Worm (Caenorhabditis elegans) whole organism, early embryonic: ENCODE results near the gene ash-2.

Experiments
- B0310.2 ChIP-seq: sonication (generic microtip); optimal IDR thresholded peaks from 2 replicates; lab custom pipeline; 2016; ENCODE audit warnings: mild to moderate bottlenecking, missing genetic modification characterization, missing compliant biosample characterization
- F13C5.2 ChIP-seq: sonication (generic microtip); optimal IDR thresholded peaks from 2 replicates; lab custom pipeline; 2017; ENCODE audit warnings: mild to moderate bottlenecking, missing genetic modification characterization, inconsistent platforms, missing compliant biosample characterization
- aly-1 ChIP-seq: sonication (generic microtip); optimal IDR thresholded peaks from 2 replicates; lab custom pipeline; 2016; ENCODE audit warnings: missing genetic modification characterization, missing compliant biosample characterization
- ama-1 ChIP-seq: fragments of 150-350 bp; optimal IDR thresholded peaks from 2 replicates; lab custom pipeline; 2014
- ceh-13 ChIP-seq: fragments of 200-800 bp; sonication (Bioruptor generic); optimal IDR thresholded peaks from 2 replicates; lab custom pipeline; 2018; ENCODE audit warnings: mild to moderate bottlenecking, missing genetic modification characterization, missing compliant biosample characterization
- ceh-36 ChIP-seq: sonication (generic microtip); optimal IDR thresholded peaks from 2 replicates; lab custom pipeline; 2016; ENCODE audit warnings: missing genetic modification characterization, inconsistent platforms, missing compliant biosample characterization
- ets-7 ChIP-seq: sonication (generic microtip); optimal IDR thresholded peaks from 2 replicates; lab custom pipeline; 2016; ENCODE audit warnings: missing genotype, missing genetic modification characterization, missing compliant biosample characterization
- hmbx-1 ChIP-seq: sonication (generic microtip); optimal IDR thresholded peaks from 2 replicates; lab custom pipeline; 2016; ENCODE audit warnings: mild to moderate bottlenecking, missing genetic modification characterization, missing compliant biosample characterization
- hmg-4 ChIP-seq: fragments of 200-800 bp; sonication (Bioruptor generic); optimal IDR thresholded peaks from 2 replicates; lab custom pipeline; 2018; ENCODE audit warnings: mild to moderate bottlenecking, missing genetic modification characterization, missing compliant biosample characterization
- hnd-1 ChIP-seq: sonication (generic microtip); optimal IDR thresholded peaks from 2 replicates; lab custom pipeline; 2016; ENCODE audit warnings: missing genetic modification characterization, missing compliant biosample characterization
- pes-1 ChIP-seq: fragments of 200-800 bp; sonication (Bioruptor generic); IDR thresholded peaks from 2 replicates; pipeline ENCODE4 v1.3.6; 2022; ENCODE audit warnings: missing genetic modification reagents, missing genetic modification characterization, missing compliant biosample characterization
- scrt-1 ChIP-seq: fragments of 200-800 bp; sonication (Bioruptor generic); IDR thresholded peaks from 2 replicates; pipeline ENCODE4 v1.3.6; 2022; ENCODE audit warnings: missing genetic modification characterization, missing compliant biosample characterization
- sea-1 ChIP-seq: fragments of 200-800 bp; sonication (Bioruptor generic); conservative IDR thresholded peaks from 2 replicates; pipeline ENCODE4 v1.3.6; 2022; ENCODE audit warnings: missing genetic modification characterization, missing compliant biosample characterization
- tbx-11 ChIP-seq: fragments of 200-800 bp; sonication (Bioruptor generic); IDR thresholded peaks from 2 replicates; pipeline ENCODE4 v1.3.6; 2022; ENCODE audit warnings: missing genetic modification characterization, missing compliant biosample characterization
- tbx-37 ChIP-seq: fragments of 200-800 bp; sonication (Bioruptor generic); conservative IDR thresholded peaks from 2 replicates; pipeline ENCODE4 v1.3.6; 2022; ENCODE audit warnings: missing genetic modification reagents, missing genetic modification characterization, missing compliant biosample characterization
- tra-4 ChIP-seq: sonication (generic microtip); optimal IDR thresholded peaks from 2 replicates; lab custom pipeline; 2017; ENCODE audit warnings: missing genetic modification characterization, missing compliant biosample characterization

ash-2 gene

ce11 chrII:12036075-12036474 lies 56.4 kb downstream of the ash-2 start:
- TF ChIP-seq hmbx-1 (tag; lab: Kevin White, UChicago) = no peak
- TF ChIP-seq B0310.2 (tag; lab: Kevin White, UChicago) = no peak
- no peak for TF ChIP-seq tbx-37 (GFP tag; lab: Robert Waterston, UW)
- TF ChIP-seq tra-4 (tag; lab: Kevin White, UChicago) = no peak
- TF ChIP-seq ceh-13 (GFP tag; lab: Kevin White, UChicago) = no peak
- TF ChIP-seq ceh-36 (tag; lab: Kevin White, UChicago) = no peak
- TF ChIP-seq hnd-1 = no peak

- TF ChIP-seq ceh-13 (GFP tag; lab: Kevin White, UChicago) = no peak
- TF ChIP-seq ceh-36 (tag; lab: Kevin White, UChicago) = no peak
- no peak for TF ChIP-seq B0310.2 (tag; lab: Kevin White, UChicago)
- TF ChIP-seq tbx-11 (GFP tag; lab: Robert Waterston, UW) = no peak
- no peak for TF ChIP-seq hmg-4 (GFP tag; lab: Kevin White, UChicago)
- no peak for TF ChIP-seq aly-1 (tag; lab: Kevin White, UChicago)
- no peak for TF ChIP-seq sea-1 (GFP tag; lab: Robert Waterston, UW)
- no peak for TF ChIP-seq F13C5.2 (tag; lab: Kevin White, UChicago)
- no peak for TF ChIP-seq hnd-1
- no peak for TF ChIP-seq hmbx-1 (tag; lab: Kevin White, UChicago)
- TF ChIP-seq pes-1 (GFP tag; lab: Robert Waterston, UW) = no peak
- TF ChIP-seq tbx-37 (GFP tag; lab: Robert Waterston, UW) = no peak
- no peak for TF ChIP-seq ama-1 (lab: Kevin White, UChicago)
- no peak for TF ChIP-seq tra-4 (tag; lab: Kevin White, UChicago)
- TF ChIP-seq ets-7 (tag; lab: Kevin White, UChicago) = no peak
- no peak for TF ChIP-seq scrt-1
Observed at ce11 chrII:12036516-12036915, 56.9 kb downstream of the ash-2 start, which contains the start of gene cyn-16. Gene cyn-16 (minus strand): TSS chrII:12036742.
